Worm (Caenorhabditis elegans) whole organism, L1 larva: ENCODE results near the gene ufc-1.

Source experiments
- aly-2 ChIP-seq: fragments of 150-350 bp; optimal IDR thresholded peaks from 2 replicates; lab custom pipeline; 2014; ENCODE audit warnings: missing biosample characterization, missing genetic modification characterization
- isw-1 ChIP-seq: fragments of 200-800 bp; sonication (Bioruptor generic); IDR thresholded peaks from 2 replicates; pipeline ENCODE4 v1.3.6; 2022; ENCODE audit warnings: missing genetic modification characterization, missing compliant biosample characterization
- nhr-20 ChIP-seq: sonication (generic microtip); optimal IDR thresholded peaks from 2 replicates; lab custom pipeline; 2016; ENCODE audit warnings: mild to moderate bottlenecking, missing genetic modification characterization, missing compliant biosample characterization
- nhr-84 ChIP-seq: sonication (generic microtip); optimal IDR thresholded peaks from 2 replicates; lab custom pipeline; 2017; ENCODE audit warnings: missing biosample characterization, missing genetic modification characterization
- pax-3 ChIP-seq: fragments of 200-800 bp; sonication (Bioruptor generic); optimal IDR thresholded peaks from 2 replicates; lab custom pipeline; 2018; ENCODE audit warnings: mild to moderate bottlenecking, missing genetic modification characterization, moderate library complexity, missing compliant biosample characterization
- snu-23 ChIP-seq: sonication (generic microtip); optimal IDR thresholded peaks from 2 replicates; lab custom pipeline; 2016; ENCODE audit warnings: missing genetic modification characterization, missing compliant biosample characterization
- tbx-2 ChIP-seq: sonication (generic microtip); optimal IDR thresholded peaks from 2 replicates; lab custom pipeline; 2016; ENCODE audit warnings: missing genetic modification characterization, missing compliant biosample characterization

The ufc-1 gene

DNA sequence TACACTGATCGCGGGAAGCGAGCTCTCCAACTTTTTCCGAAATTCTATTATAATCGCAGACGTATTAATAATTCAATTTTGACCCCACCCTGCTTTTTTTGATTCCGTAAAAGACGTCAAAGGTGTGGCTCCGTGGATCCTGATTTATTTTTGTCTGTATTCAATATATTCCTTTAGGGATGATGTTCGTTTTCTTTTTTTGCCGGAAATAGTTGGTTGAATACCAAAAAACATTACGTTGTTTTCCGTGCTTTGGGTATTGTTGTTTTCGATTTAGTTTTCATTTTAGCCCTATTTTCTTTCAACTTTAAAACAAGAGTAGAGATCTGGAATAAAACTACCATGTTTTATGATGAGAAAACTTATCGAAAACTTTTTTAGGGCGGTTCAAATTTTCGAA lies 45.4 kb downstream of the ufc-1 start:
- TF ChIP-seq pax-3: no peak
- no peak for TF ChIP-seq aly-2 (tag; lab: Kevin White, UChicago)
- no peak for TF ChIP-seq tbx-2
- no peak for TF ChIP-seq nhr-84 (tag; lab: Kevin White, UChicago)
- TF ChIP-seq nhr-20 (tag; lab: Kevin White, UChicago): no peak
- TF ChIP-seq isw-1: no peak
- no peak for TF ChIP-seq snu-23 (GFP tag; lab: Kevin White, UChicago)
